Worm (Caenorhabditis elegans) whole organism, mixed stage, embryonic: ENCODE measurements around the gene C38C6.3.

Experiments used
- bed-3 ChIP-seq: fragments of 200-800 bp; sonication (Bioruptor generic); optimal IDR thresholded peaks from 3 replicates; lab custom pipeline; 2018; ENCODE audit warnings: mild to moderate bottlenecking, missing genetic modification characterization, moderate library complexity, missing compliant biosample characterization
- blmp-1 ChIP-seq: fragments of 150-350 bp; optimal IDR thresholded peaks from 2 replicates; lab custom pipeline; 2014; ENCODE audit warnings: missing biosample characterization, missing genetic modification characterization
- ceh-43 ChIP-seq: fragments of 200-800 bp; sonication (Bioruptor generic); optimal IDR thresholded peaks from 2 replicates; lab custom pipeline; 2018; ENCODE audit warnings: mild to moderate bottlenecking, missing genetic modification characterization, moderate library complexity, missing compliant biosample characterization
- ceh-83 ChIP-seq: fragments of 200-800 bp; sonication (Bioruptor generic); optimal IDR thresholded peaks from 2 replicates; lab custom pipeline; 2018; ENCODE audit warnings: mild to moderate bottlenecking, missing genetic modification characterization, missing compliant biosample characterization
- ces-1 ChIP-seq: fragments of 150-350 bp; optimal IDR thresholded peaks from 2 replicates; lab custom pipeline; 2014; ENCODE audit warnings: missing biosample characterization, missing genetic modification reagents, missing genetic modification characterization
- cnd-1 ChIP-seq: fragments of 200-800 bp; sonication (Bioruptor generic); optimal IDR thresholded peaks from 2 replicates; lab custom pipeline; 2018; ENCODE audit warnings: mild to moderate bottlenecking, missing genetic modification characterization, missing compliant biosample characterization
- drap-1 ChIP-seq: fragments of 200-800 bp; sonication (Bioruptor generic); optimal IDR thresholded peaks from 3 replicates; lab custom pipeline; 2018; ENCODE audit warnings: mild to moderate bottlenecking, missing genetic modification characterization, missing compliant biosample characterization
- elt-1 ChIP-seq: sonication (generic microtip); optimal IDR thresholded peaks from 2 replicates; lab custom pipeline; 2017; ENCODE audit warnings: missing genetic modification characterization, mild to moderate bottlenecking, missing compliant biosample characterization, antibody characterized with exemption, moderate library complexity, borderline replicate concordance; ENCODE audit not compliant: insufficient read depth
- elt-3 ChIP-seq: fragments of 150-350 bp; optimal IDR thresholded peaks from 2 replicates; lab custom pipeline; 2014; ENCODE audit warnings: missing biosample characterization, missing genetic modification characterization
- flh-1 ChIP-seq: fragments of 200-800 bp; sonication (Bioruptor generic); optimal IDR thresholded peaks from 2 replicates; lab custom pipeline; 2018; ENCODE audit warnings: mild to moderate bottlenecking, missing genetic modification characterization, moderate library complexity, missing compliant biosample characterization
- ham-2 ChIP-seq: fragments of 200-800 bp; sonication (Bioruptor generic); optimal IDR thresholded peaks from 2 replicates; lab custom pipeline; 2018; ENCODE audit warnings: mild to moderate bottlenecking, missing genetic modification characterization, missing compliant biosample characterization
- lin-13 ChIP-seq: fragments of 150-350 bp; optimal IDR thresholded peaks from 2 replicates; lab custom pipeline; 2014; ENCODE audit warnings: missing biosample characterization, missing genetic modification characterization
- lin-32 ChIP-seq: fragments of 200-800 bp; sonication (Bioruptor generic); optimal IDR thresholded peaks from 2 replicates; lab custom pipeline; 2018; ENCODE audit warnings: mild to moderate bottlenecking, missing genetic modification characterization, missing compliant biosample characterization
- mab-5 ChIP-seq: fragments of 150-350 bp; optimal IDR thresholded peaks from 2 replicates; lab custom pipeline; 2014; ENCODE audit warnings: missing biosample characterization, missing genetic modification characterization
- mep-1 ChIP-seq: fragments of 150-350 bp; optimal IDR thresholded peaks from 2 replicates; lab custom pipeline; 2017; ENCODE audit warnings: missing biosample characterization, missing genetic modification reagents, missing genetic modification characterization, inconsistent platforms
- mls-2 ChIP-seq: sonication (generic microtip); optimal IDR thresholded peaks from 2 replicates; lab custom pipeline; 2016; ENCODE audit warnings: mild to moderate bottlenecking, missing genetic modification characterization, moderate library complexity, missing compliant biosample characterization
- nhr-12 ChIP-seq: fragments of 150-350 bp; optimal IDR thresholded peaks from 2 replicates; lab custom pipeline; 2014; ENCODE audit warnings: missing biosample characterization, missing genetic modification characterization
- nhr-2 ChIP-seq: fragments of 150-350 bp; optimal IDR thresholded peaks from 2 replicates; lab custom pipeline; 2014; ENCODE audit warnings: missing biosample characterization, missing genetic modification characterization
- nhr-76 ChIP-seq: sonication (generic microtip); optimal IDR thresholded peaks from 2 replicates; lab custom pipeline; 2017; ENCODE audit warnings: missing biosample characterization, missing genetic modification characterization
- pha-4 ChIP-seq: fragments of 150-350 bp; optimal IDR thresholded peaks from 2 replicates; lab custom pipeline; 2018; ENCODE audit warnings: missing biosample characterization, missing genetic modification reagents, missing genetic modification characterization
- sem-2 ChIP-seq: fragments of 200-800 bp; sonication (Bioruptor generic); optimal IDR thresholded peaks from 2 replicates; lab custom pipeline; 2018; ENCODE audit warnings: mild to moderate bottlenecking, missing genetic modification characterization, missing compliant biosample characterization
- snpc-4 ChIP-seq: fragments of 150-350 bp; optimal IDR thresholded peaks from 2 replicates; lab custom pipeline; 2014; ENCODE audit warnings: missing biosample characterization, missing genetic modification characterization
- tbx-8 ChIP-seq: fragments of 200-800 bp; sonication (Bioruptor generic); optimal IDR thresholded peaks from 2 replicates; lab custom pipeline; 2018; ENCODE audit warnings: mild to moderate bottlenecking, missing genetic modification characterization, moderate library complexity, missing compliant biosample characterization
- unc-120 ChIP-seq: sonication (generic microtip); optimal IDR thresholded peaks from 2 replicates; lab custom pipeline; 2017; ENCODE audit warnings: missing genetic modification characterization, missing compliant biosample characterization; ENCODE audit not compliant: poor library complexity, severe bottlenecking
- unc-39 ChIP-seq: fragments of 150-350 bp; optimal IDR thresholded peaks from 2 replicates; lab custom pipeline; 2014; ENCODE audit warnings: missing biosample characterization, missing genetic modification characterization
- zip-8 ChIP-seq: fragments of 150-350 bp; optimal IDR thresholded peaks from 2 replicates; lab custom pipeline; 2014; ENCODE audit warnings: missing biosample characterization, missing genetic modification characterization
- ztf-11 ChIP-seq: fragments of 150-350 bp; optimal IDR thresholded peaks from 2 replicates; lab custom pipeline; 2014; ENCODE audit warnings: missing biosample characterization, missing genetic modification characterization

Gene C38C6.3

DNA sequence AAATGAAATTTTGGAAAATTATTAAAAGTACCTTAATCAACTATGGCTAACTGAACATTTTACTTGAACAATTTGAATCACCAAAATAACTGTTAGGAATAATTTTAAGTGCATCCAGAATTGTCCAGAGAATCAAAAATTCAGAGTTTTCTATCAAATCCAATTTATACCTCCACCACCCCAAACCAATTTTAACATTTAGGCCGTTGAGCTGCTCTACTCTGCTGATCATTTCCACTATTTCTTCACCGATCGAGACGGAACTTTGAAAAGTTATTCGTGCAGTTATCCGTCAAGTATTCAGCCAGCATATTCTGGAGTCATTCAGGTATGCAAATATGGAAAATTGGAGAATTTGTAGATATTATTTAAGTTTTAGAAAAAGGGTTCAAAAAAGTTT lies 24.4 kb upstream of the C38C6.3 start:
- TF ChIP-seq snpc-4 (tag; lab: Kevin White, UChicago) (no peak), elt-3 (tag; lab: Kevin White, UChicago) (no peak), nhr-2 (tag; lab: Kevin White, UChicago) (no peak), nhr-12 (tag; lab: Kevin White, UChicago) (no peak), ces-1 (GFP tag; lab: Kevin White, UChicago) (no peak), blmp-1 (no peak), pha-4 (tag; lab: Kevin White, UChicago) (no peak), mab-5 (tag; lab: Kevin White, UChicago) (no peak), nhr-76 (tag; lab: Kevin White, UChicago) (no peak), cnd-1 (tag; lab: Kevin White, UChicago) (no peak), ztf-11 (no peak), lin-13 (no peak), elt-1 (no peak), sem-2 (no peak)

DNA sequence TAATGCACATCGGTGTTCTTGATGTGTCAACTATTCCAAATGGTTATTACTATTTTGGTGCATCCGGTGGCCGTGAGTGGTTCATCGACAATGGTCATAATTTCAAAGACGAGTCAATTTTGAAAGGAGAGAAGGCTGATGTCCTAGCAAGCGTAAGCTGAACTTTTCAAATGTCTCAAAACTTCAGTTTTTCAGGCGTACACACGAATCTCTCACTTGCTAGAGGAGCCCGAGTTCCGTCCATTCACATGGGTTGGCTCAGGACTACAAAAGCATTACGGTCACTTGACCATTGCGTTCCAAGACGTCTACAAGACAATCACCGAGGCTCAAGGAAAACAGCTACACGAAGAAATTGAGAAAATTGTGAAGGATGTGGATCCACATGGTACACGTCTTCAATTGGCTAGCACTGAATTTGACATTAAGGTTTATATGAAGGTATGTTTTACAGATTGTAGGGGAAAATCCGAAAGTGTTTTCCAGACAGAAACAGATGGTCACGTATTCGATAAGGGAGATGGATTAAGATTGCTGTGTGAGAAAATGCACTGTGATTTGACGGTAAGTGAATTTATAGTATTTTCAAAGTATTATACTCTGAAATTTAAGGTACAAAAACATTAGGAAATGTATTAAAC lies 23.5 kb upstream of the C38C6.3 start:
- TF ChIP-seq flh-1 (GFP tag; lab: Kevin White, UChicago), result no peak
- TF ChIP-seq pha-4 (tag; lab: Kevin White, UChicago), result no peak
- no peak for TF ChIP-seq lin-32 (GFP tag; lab: Kevin White, UChicago)

- TF ChIP-seq bed-3 (GFP tag; lab: Kevin White, UChicago), result no peak
- no peak for TF ChIP-seq ztf-11
- TF ChIP-seq zip-8 (tag; lab: Kevin White, UChicago), result no peak
- TF ChIP-seq mep-1 (tag; lab: Kevin White, UChicago), result no peak
- TF ChIP-seq nhr-2 (tag; lab: Kevin White, UChicago), result no peak
- TF ChIP-seq nhr-12 (tag; lab: Kevin White, UChicago), result no peak
- no peak for TF ChIP-seq ceh-43 (GFP tag; lab: Kevin White, UChicago)
- no peak for TF ChIP-seq nhr-76 (tag; lab: Kevin White, UChicago)
- no peak for TF ChIP-seq snpc-4 (tag; lab: Kevin White, UChicago)
- TF ChIP-seq mls-2, result no peak
- TF ChIP-seq unc-39 (tag; lab: Kevin White, UChicago), result no peak
- no peak for TF ChIP-seq ham-2 (GFP tag; lab: Kevin White, UChicago)
- no peak for TF ChIP-seq lin-13
Observed at ce11 chrII:14610492-14611142, 22.3 kb upstream of the C38C6.3 start.

ce11 chrII:14611307-14611706 lies 21.6 kb upstream of the C38C6.3 start:
- TF ChIP-seq elt-1, result peak; percentile 52
- peak; percentile 31 for TF ChIP-seq ham-2 (GFP tag; lab: Kevin White, UChicago)
- TF ChIP-seq unc-120, result no peak

ce11 chrII:14615735-14616134 lies 17.2 kb upstream of the C38C6.3 start, which contains the start of gene mltn-9:
mltn-9 (plus strand) TSS chrII:14616035.
- TF ChIP-seq unc-120 (no peak), tbx-8 (GFP tag; lab: Kevin White, UChicago) (no peak), cnd-1 (tag; lab: Kevin White, UChicago) (no peak)
- TF ChIP-seq, all 35 proteins: peak for 0

- TF ChIP-seq drap-1 (no peak), ceh-83 (no peak), snpc-4 (tag; lab: Kevin White, UChicago) (no peak), ces-1 (GFP tag; lab: Kevin White, UChicago) (no peak), ceh-43 (GFP tag; lab: Kevin White, UChicago) (no peak), elt-3 (tag; lab: Kevin White, UChicago) (no peak), mep-1 (tag; lab: Kevin White, UChicago) (no peak), zip-8 (tag; lab: Kevin White, UChicago) (no peak), pha-4 (tag; lab: Kevin White, UChicago) (no peak)
Observed at ce11 chrII:14616402-14616801, 16.5 kb upstream of the C38C6.3 start.
